Fruit fly (Drosophila melanogaster) whole organism, adult: ENCODE results near the gene CG14933.

ENCODE experiments used
- CG1620 ChIP-seq: fragments of 200-800 bp; sonication (Bioruptor generic); optimal IDR thresholded peaks from 2 replicates; lab custom pipeline; 2016; ENCODE audit warnings: missing biosample characterization, missing genetic modification characterization
- CG33017 ChIP-seq: fragments of 200-800 bp; sonication (Bioruptor generic); optimal IDR thresholded peaks from 2 replicates; lab custom pipeline; 2018; ENCODE audit warnings: missing biosample characterization, mild to moderate bottlenecking, missing genetic modification characterization, moderate library complexity
- CG7101 ChIP-seq: fragments of 200-800 bp; sonication (Bioruptor generic); optimal IDR thresholded peaks from 2 replicates; lab custom pipeline; 2018; ENCODE audit warnings: missing biosample characterization, mild to moderate bottlenecking, missing genetic modification characterization, moderate library complexity
- Clk ChIP-seq: fragments of 200-800 bp; sonication (Bioruptor generic); optimal IDR thresholded peaks from 2 replicates; lab custom pipeline; 2017; ENCODE audit warnings: missing biosample characterization, missing genetic modification characterization
- Crg-1 ChIP-seq: fragments of 200-800 bp; sonication (Bioruptor generic); optimal IDR thresholded peaks from 2 replicates; lab custom pipeline; 2016; ENCODE audit warnings: missing biosample characterization, missing genetic modification characterization
- Mnt ChIP-seq: fragments of 200-800 bp; sonication (Bioruptor generic); optimal IDR thresholded peaks from 2 replicates; lab custom pipeline; 2016; ENCODE audit warnings: missing biosample characterization, mild to moderate bottlenecking, missing genetic modification characterization
- bab1 ChIP-seq: fragments of 200-800 bp; sonication (Bioruptor generic); optimal IDR thresholded peaks from 3 replicates; lab custom pipeline; 2019; ENCODE audit warnings: missing biosample characterization, mild to moderate bottlenecking, missing genetic modification characterization, moderate library complexity
- cic ChIP-seq: fragments of 200-800 bp; sonication (Bioruptor generic); optimal IDR thresholded peaks from 2 replicates; lab custom pipeline; 2017; ENCODE audit warnings: missing biosample characterization, mild to moderate bottlenecking, missing genetic modification characterization, moderate library complexity
- kay ChIP-seq: fragments of 200-800 bp; sonication (Bioruptor generic); peaks from one replicate; lab custom pipeline; 2016; ENCODE audit warnings: missing biosample characterization, missing genetic modification characterization, borderline replicate concordance
- tj ChIP-seq: fragments of 200-800 bp; sonication (Bioruptor generic); optimal IDR thresholded peaks from 3 replicates; lab custom pipeline; 2017; ENCODE audit warnings: missing biosample characterization, mild to moderate bottlenecking, missing genetic modification characterization, moderate library complexity

- TF ChIP-seq CG33017 (tag; lab: Kevin White, UChicago) = no peak
- TF ChIP-seq tj (GFP tag; lab: Kevin White, UChicago) = no peak
- TF ChIP-seq Mnt = no peak
- no peak for TF ChIP-seq cic (GFP tag; lab: Kevin White, UChicago)
- no peak for TF ChIP-seq kay (GFP tag; lab: Kevin White, UChicago)
- TF ChIP-seq Clk (GFP tag; lab: Kevin White, UChicago) = no peak
- no peak for TF ChIP-seq Crg-1
- no peak for TF ChIP-seq CG1620 (GFP tag; lab: Kevin White, UChicago)
- TF ChIP-seq CG7101 (tag; lab: Kevin White, UChicago) = no peak
- no peak for TF ChIP-seq bab1
Measured at dm6 chr2L:11870867-11871452, 28.3 kb downstream of the CG14933 start.
